Fruit fly (Drosophila melanogaster): ENCODE measurements around the gene csw.

The csw gene

dm6 chrX:2134965-2135758, 41.1 kb downstream of the csw start (continued):
- no peak for TF ChIP-seq CG7963 (GFP tag; IDR thresholded peaks at IDR 0.05; ENCODE audit: partially characterized antibody)
- TF ChIP-seq mld (GFP tag; IDR thresholded peaks at IDR 0.05; ENCODE audit: partially characterized antibody) = no peak
- TF ChIP-seq nmo (GFP tag; optimal IDR thresholded peaks at IDR 0.05) = peak; percentile 92
- peak; percentile 57; the same call in 1 of the 3 replicates for TF ChIP-seq otp (GFP tag; IDR thresholded peaks at IDR 0.05)
- TF ChIP-seq CG4328 (GFP tag; optimal IDR thresholded peaks at IDR 0.05) = peak; percentile 91
- TF ChIP-seq Nf-YA (GFP tag; IDR thresholded peaks at IDR 0.05) = peak; percentile 59
- TF ChIP-seq CG13287 (GFP tag; IDR thresholded peaks at IDR 0.05; ENCODE audit: partially characterized antibody) = peak; percentile 14; the same call in 1 of the 2 replicates
- TF ChIP-seq sim (GFP tag; IDR thresholded peaks at IDR 0.05) = peak; percentile 64
- peak; percentile 77 for TF ChIP-seq CG16863 (GFP tag; optimal IDR thresholded peaks at IDR 0.05)
- peak; percentile 53 for TF ChIP-seq CG31224 (GFP tag; IDR thresholded peaks at IDR 0.05)
- TF ChIP-seq CG16813 (GFP tag; IDR thresholded peaks at IDR 0.05; ENCODE audit: partially characterized antibody) = no peak
- peak; percentile 91 for TF ChIP-seq CG6765 (GFP tag; optimal IDR thresholded peaks at IDR 0.05)
- peak; percentile 80 for TF ChIP-seq pum (GFP tag; optimal IDR thresholded peaks at IDR 0.05)
- no peak for TF ChIP-seq CG8478 (optimal IDR thresholded peaks at IDR 0.05)
- TF ChIP-seq hbn (GFP tag; IDR thresholded peaks at IDR 0.05; ENCODE audit: partially characterized antibody) = no peak
- TF ChIP-seq Trl (optimal IDR thresholded peaks at IDR 0.05) = peak; percentile 2 to 35
- peak; percentile 86 for TF ChIP-seq Trl (GFP tag; optimal IDR thresholded peaks at IDR 0.05)
- TF ChIP-seq caup (GFP tag; optimal IDR thresholded peaks at IDR 0.05; ENCODE audit: severe bottlenecking) = peak; percentile 91
- TF ChIP-seq CG10979 (tag; optimal IDR thresholded peaks at IDR 0.05) = peak; percentile 90
- TF ChIP-seq CG8388 (GFP tag; optimal IDR thresholded peaks at IDR 0.05) = peak; percentile 91
- TF ChIP-seq CG7357 (GFP tag; IDR thresholded peaks at IDR 0.05) = peak; percentile 66; the same call in 2 of the 3 replicates
- TF ChIP-seq fu2 (GFP tag; optimal IDR thresholded peaks at IDR 0.05) = peak; percentile 83
- TF ChIP-seq dan (GFP tag; IDR thresholded peaks at IDR 0.05) = 0 out of 2 replicates have a peak, but pooled peaks have one; percentile 9
- TF ChIP-seq kni (GFP tag; optimal IDR thresholded peaks at IDR 0.05) = peak; percentile 81
- TF ChIP-seq CG30403 (GFP tag; optimal IDR thresholded peaks at IDR 0.05) = peak; percentile 89
- no peak for TF ChIP-seq Opbp (GFP tag; IDR thresholded peaks at IDR 0.05; ENCODE audit: partially characterized antibody)
- TF ChIP-seq esg (GFP tag; conservative IDR thresholded peaks at IDR 0.05) = peak; percentile 86
- TF ChIP-seq Bgb (GFP tag; IDR thresholded peaks at IDR 0.05; ENCODE audit: partially characterized antibody) = 0 out of 2 replicates have a peak, but pooled peaks have one; percentile 5
- peak; percentile 86 for TF ChIP-seq mam (GFP tag; optimal IDR thresholded peaks at IDR 0.05)
- TF ChIP-seq eve (GFP tag; optimal IDR thresholded peaks at IDR 0.05) = no peak
- peak; percentile 74 for TF ChIP-seq Nf-YB (GFP tag; optimal IDR thresholded peaks at IDR 0.05)
- TF ChIP-seq ham (GFP tag; IDR thresholded peaks at IDR 0.05) = no peak
- peak; percentile 93 for TF ChIP-seq CG17568 (GFP tag; optimal IDR thresholded peaks at IDR 0.05)
- peak; percentile 87 for TF ChIP-seq Ets65A (GFP tag)
- TF ChIP-seq trh (GFP tag; optimal IDR thresholded peaks at IDR 0.05) = peak; percentile 54
- peak; percentile 72 for TF ChIP-seq CG14667 (GFP tag; IDR thresholded peaks at IDR 0.05)
- peak; percentile 73 for TF ChIP-seq CG12942 (GFP tag; optimal IDR thresholded peaks at IDR 0.05)
- TF ChIP-seq dati (GFP tag; IDR thresholded peaks at IDR 0.05) = peak; percentile 18; the same call in 1 of the 2 replicates
- no peak for TF ChIP-seq Sin3A (optimal IDR thresholded peaks at IDR 0.05)
- peak; percentile 91 for TF ChIP-seq CG33557 (GFP tag; optimal IDR thresholded peaks at IDR 0.05)
- TF ChIP-seq CG18011 (GFP tag; optimal IDR thresholded peaks at IDR 0.05) = peak; percentile 52
- peak; percentile 49 for TF ChIP-seq CG1832 (GFP tag; optimal IDR thresholded peaks at IDR 0.05)
- TF ChIP-seq CG10543 (GFP tag; optimal IDR thresholded peaks at IDR 0.05) = peak; percentile 96
- TF ChIP-seq tup (GFP tag; optimal IDR thresholded peaks at IDR 0.05) = peak; percentile 61
- no peak for TF ChIP-seq Dip2 (GFP tag; IDR thresholded peaks at IDR 0.05)
- TF ChIP-seq her (GFP tag; optimal IDR thresholded peaks at IDR 0.05) = peak; percentile 62
- no peak for TF ChIP-seq Dfd (GFP tag; optimal IDR thresholded peaks at IDR 0.05)
- TF ChIP-seq Mad (GFP tag; optimal IDR thresholded peaks at IDR 0.05) = peak; percentile 64
- TF ChIP-seq CG4282 (GFP tag; optimal IDR thresholded peaks at IDR 0.05) = peak; percentile 24

All from whole organism, embryonic.